Fruit fly (Drosophila melanogaster) whole organism, embryonic: ENCODE measurements around the gene CG11655.
A peak's percentile ranks its signal among the peaks of the same experiment; 100 is the strongest.

Experiments
- Abd-B ChIP-seq: fragments of 200-800 bp; sonication (Bioruptor generic); optimal IDR thresholded peaks from 2 replicates; lab custom pipeline; 2018; ENCODE audit warnings: missing biosample characterization, mild to moderate bottlenecking, missing genetic modification characterization, moderate library complexity
- Asciz ChIP-seq: fragments of 200-800 bp; sonication (Bioruptor generic); optimal IDR thresholded peaks from 2 replicates; lab custom pipeline; 2017; ENCODE audit warnings: missing biosample characterization, mild to moderate bottlenecking, missing genetic modification characterization, missing genetic modification reagents
- CG10431 ChIP-seq: fragments of 200-800 bp; sonication (Bioruptor generic); optimal IDR thresholded peaks from 3 replicates; lab custom pipeline; 2018; ENCODE audit warnings: missing biosample characterization, mild to moderate bottlenecking, missing genetic modification characterization
- CG11456 ChIP-seq: fragments of 200-800 bp; sonication (Bioruptor generic); IDR thresholded peaks from 3 replicates; pipeline ENCODE4 v1.3.6; 2022; ENCODE audit warnings: missing biosample characterization, missing genetic modification characterization
- CG11504 ChIP-seq: fragments of 200-800 bp; sonication (Bioruptor generic); optimal IDR thresholded peaks from 3 replicates; lab custom pipeline; 2019; ENCODE audit warnings: missing biosample characterization, mild to moderate bottlenecking, missing genetic modification characterization, moderate library complexity
- CG1602 ChIP-seq: fragments of 200-800 bp; sonication (Bioruptor generic); optimal IDR thresholded peaks from 3 replicates; lab custom pipeline; 2016; ENCODE audit warnings: missing biosample characterization, missing genetic modification characterization
- CG1832 ChIP-seq: fragments of 200-800 bp; sonication (Bioruptor generic); optimal IDR thresholded peaks from 2 replicates; lab custom pipeline; 2017; ENCODE audit warnings: missing biosample characterization, mild to moderate bottlenecking, missing genetic modification characterization, inconsistent platforms
- CG18599 ChIP-seq: fragments of 200-800 bp; sonication (Bioruptor generic); optimal IDR thresholded peaks from 3 replicates; lab custom pipeline; 2017; ENCODE audit warnings: missing biosample characterization, missing genetic modification characterization, mild to moderate bottlenecking, moderate library complexity, missing genetic modification reagents
- CG2678 ChIP-seq: fragments of 200-800 bp; sonication (Bioruptor generic); optimal IDR thresholded peaks from 3 replicates; lab custom pipeline; 2019; ENCODE audit warnings: missing biosample characterization, mild to moderate bottlenecking, missing genetic modification characterization, moderate library complexity
- CG30403 ChIP-seq: fragments of 200-800 bp; sonication (Bioruptor generic); optimal IDR thresholded peaks from 3 replicates; lab custom pipeline; 2016; ENCODE audit warnings: missing biosample characterization, missing genetic modification characterization
- CG31365 ChIP-seq: fragments of 200-800 bp; sonication (Bioruptor generic); optimal IDR thresholded peaks from 2 replicates; lab custom pipeline; 2018; ENCODE audit warnings: missing biosample characterization, mild to moderate bottlenecking, missing genetic modification characterization
- CG3847 ChIP-seq: fragments of 200-800 bp; sonication (Bioruptor generic); IDR thresholded peaks from 2 replicates; pipeline ENCODE4 v1.3.6; 2022; ENCODE audit warnings: missing biosample characterization, missing genetic modification characterization
- CG4820 ChIP-seq: fragments of 200-800 bp; sonication (Bioruptor generic); optimal IDR thresholded peaks from 3 replicates; lab custom pipeline; 2016; ENCODE audit warnings: missing biosample characterization, missing genetic modification characterization
- CG5245 ChIP-seq: fragments of 200-800 bp; sonication (Bioruptor generic); optimal IDR thresholded peaks from 3 replicates; lab custom pipeline; 2016; ENCODE audit warnings: missing biosample characterization, missing genetic modification characterization
- CG6175 ChIP-seq: fragments of 200-800 bp; sonication (Bioruptor generic); IDR thresholded peaks from 3 replicates; pipeline ENCODE4 v1.3.6; 2022; ENCODE audit warnings: missing biosample characterization, missing genetic modification characterization
- CG6791 ChIP-seq: fragments of 200-800 bp; sonication (Bioruptor generic); IDR thresholded peaks from 3 replicates; pipeline ENCODE4 v1.3.6; 2022; ENCODE audit warnings: missing biosample characterization, missing genetic modification characterization; ENCODE audit not compliant: partially characterized antibody
- CG6854 ChIP-seq: fragments of 200-800 bp; sonication (Bioruptor generic); optimal IDR thresholded peaks from 3 replicates; lab custom pipeline; 2017; ENCODE audit warnings: missing biosample characterization, mild to moderate bottlenecking, missing genetic modification characterization
- CG7839 ChIP-seq: fragments of 200-800 bp; sonication (Bioruptor generic); optimal IDR thresholded peaks from 3 replicates; lab custom pipeline; 2018; ENCODE audit warnings: missing biosample characterization, mild to moderate bottlenecking, missing genetic modification characterization, moderate library complexity
- CG7928 ChIP-seq: fragments of 200-800 bp; sonication (Bioruptor generic); optimal IDR thresholded peaks from 2 replicates; lab custom pipeline; 2017; ENCODE audit warnings: missing biosample characterization, mild to moderate bottlenecking, missing genetic modification characterization
- CG7987 ChIP-seq: fragments of 200-800 bp; sonication (Bioruptor generic); optimal IDR thresholded peaks from 2 replicates; lab custom pipeline; 2018; ENCODE audit warnings: missing biosample characterization, mild to moderate bottlenecking, missing genetic modification characterization, moderate library complexity
- CG8290 ChIP-seq, 3 experiments: fragments of 200-800 bp; sonication (Bioruptor generic); optimal IDR thresholded peaks; 2 replicates each; lab custom pipeline; 2016 to 2019; ENCODE audit warnings: missing biosample characterization in 3 of 3, missing genetic modification characterization in 3 of 3, mild to moderate bottlenecking in 2 of 3, moderate library complexity in 1 of 3
- CG8478 ChIP-seq: fragments of >200 bp; optimal IDR thresholded peaks from 2 replicates; lab custom pipeline; 2018
- CkIIα-i1 ChIP-seq: fragments of 200-800 bp; sonication (Bioruptor generic); IDR thresholded peaks from 2 replicates; pipeline ENCODE4 v1.3.6; 2022; ENCODE audit warnings: missing biosample characterization, missing genetic modification characterization
- Dip2 ChIP-seq: fragments of 200-800 bp; sonication (Bioruptor generic); IDR thresholded peaks from 2 replicates; pipeline ENCODE4 v1.3.6; 2022; ENCODE audit warnings: missing biosample characterization, missing genetic modification characterization
- Ets65A ChIP-seq: fragments of 200-800 bp; sonication (Bioruptor generic); peaks from one replicate; lab custom pipeline; 2016; ENCODE audit warnings: missing biosample characterization, missing genetic modification characterization
- Gug ChIP-seq: fragments of 200-800 bp; sonication (Bioruptor generic); IDR thresholded peaks from 4 replicates; pipeline ENCODE4 v1.3.6; 2022; ENCODE audit warnings: missing biosample characterization, missing genetic modification characterization
- H2.0 ChIP-seq: fragments of 200-800 bp; sonication (Bioruptor generic); IDR thresholded peaks from 2 replicates; pipeline ENCODE4 v1.3.6; 2022; ENCODE audit warnings: missing biosample characterization, missing genetic modification characterization
- HLH3B ChIP-seq: fragments of 200-800 bp; sonication (Bioruptor generic); IDR thresholded peaks from 2 replicates; pipeline ENCODE4 v1.3.6; 2022; ENCODE audit warnings: missing biosample characterization, missing genetic modification characterization
- Hey ChIP-seq: fragments of 200-800 bp; sonication (Bioruptor generic); optimal IDR thresholded peaks from 3 replicates; lab custom pipeline; 2018; ENCODE audit warnings: missing biosample characterization, mild to moderate bottlenecking, missing genetic modification characterization
- Med ChIP-seq: fragments of 200-800 bp; sonication (Bioruptor generic); peaks from one replicate; lab custom pipeline; 2016; ENCODE audit warnings: missing biosample characterization, missing genetic modification characterization, mild to moderate bottlenecking, inconsistent platforms, moderate library complexity
- Poxn ChIP-seq: fragments of 200-800 bp; sonication (Bioruptor generic); IDR thresholded peaks from 2 replicates; pipeline ENCODE4 v1.3.6; 2022; ENCODE audit warnings: missing biosample characterization, missing genetic modification characterization
- Ptx1 ChIP-seq: fragments of 200-800 bp; sonication (Bioruptor generic); IDR thresholded peaks from 2 replicates; pipeline ENCODE4 v1.3.6; 2022; ENCODE audit warnings: missing biosample characterization, missing genetic modification characterization
- Spps ChIP-seq: fragments of 200-800 bp; sonication (Bioruptor generic); optimal IDR thresholded peaks from 2 replicates; lab custom pipeline; 2018; ENCODE audit warnings: missing biosample characterization, mild to moderate bottlenecking, missing genetic modification characterization
- bowl ChIP-seq: fragments of 200-800 bp; sonication (Bioruptor generic); IDR thresholded peaks from 2 replicates; pipeline ENCODE4 v1.3.6; 2022; ENCODE audit warnings: missing biosample characterization, missing genetic modification characterization
- chif ChIP-seq, 2 experiments: fragments of 200-800 bp; sonication (Bioruptor generic); optimal IDR thresholded peaks; 3 replicates each; lab custom pipeline; 2016; ENCODE audit warnings: missing biosample characterization in 2 of 2, missing genetic modification characterization in 2 of 2
- dimm ChIP-seq: fragments of 200-800 bp; sonication (Bioruptor generic); IDR thresholded peaks from 2 replicates; pipeline ENCODE4 v1.3.6; 2022; ENCODE audit warnings: missing biosample characterization, missing genetic modification characterization
- disco-r ChIP-seq: fragments of 200-800 bp; sonication (Bioruptor generic); optimal IDR thresholded peaks from 2 replicates; lab custom pipeline; 2016; ENCODE audit warnings: missing biosample characterization, missing genetic modification characterization
- gem ChIP-seq: fragments of 200-800 bp; sonication (Bioruptor generic); optimal IDR thresholded peaks from 2 replicates; lab custom pipeline; 2019; ENCODE audit warnings: missing biosample characterization, mild to moderate bottlenecking, missing genetic modification characterization, moderate library complexity
- grau ChIP-seq: fragments of 200-800 bp; optimal IDR thresholded peaks from 3 replicates; lab custom pipeline; 2019; ENCODE audit warnings: missing biosample characterization, mild to moderate bottlenecking, missing genetic modification characterization, moderate library complexity
- ind ChIP-seq: fragments of 200-800 bp; sonication (Bioruptor generic); optimal IDR thresholded peaks from 3 replicates; lab custom pipeline; 2016; ENCODE audit warnings: missing biosample characterization, missing genetic modification characterization
- jing ChIP-seq: fragments of 200-800 bp; sonication (Bioruptor generic); optimal IDR thresholded peaks from 2 replicates; lab custom pipeline; 2018; ENCODE audit warnings: missing biosample characterization, mild to moderate bottlenecking, missing genetic modification characterization
- lmd ChIP-seq: fragments of 200-800 bp; sonication (Bioruptor generic); IDR thresholded peaks from 2 replicates; pipeline ENCODE4 v1.3.6; 2022; ENCODE audit warnings: missing biosample characterization, missing genetic modification characterization
- lov ChIP-seq, 2 experiments: fragments of 200-800 bp in 1 of 2; fragments of >200 bp in 1 of 2; sonication (Bioruptor generic) in 1 of 2; IDR thresholded peaks in 1 of 2; optimal IDR thresholded peaks in 1 of 2; 2 replicates in 1 of 2; 3 replicates in 1 of 2; pipeline versions ENCODE4 v1.3.6 to Lab custom; 2017 to 2022; ENCODE audit warnings: missing biosample characterization in 1 of 2, missing genetic modification characterization in 1 of 2
- p53 ChIP-seq: fragments of 200-800 bp; sonication (Bioruptor generic); optimal IDR thresholded peaks from 2 replicates; lab custom pipeline; 2016; ENCODE audit warnings: missing biosample characterization, missing genetic modification characterization
- row ChIP-seq: fragments of 200-800 bp; sonication (Bioruptor generic); IDR thresholded peaks from 3 replicates; pipeline ENCODE4 v1.3.6; 2022; ENCODE audit warnings: missing biosample characterization, missing genetic modification characterization
- slbo ChIP-seq: fragments of 200-800 bp; sonication (Bioruptor generic); IDR thresholded peaks from 2 replicates; pipeline ENCODE4 v1.3.6; 2022; ENCODE audit warnings: missing biosample characterization, missing genetic modification characterization
- trem ChIP-seq: fragments of 200-800 bp; optimal IDR thresholded peaks from 3 replicates; lab custom pipeline; 2019; ENCODE audit warnings: missing biosample characterization, mild to moderate bottlenecking, missing genetic modification characterization, moderate library complexity
- trh ChIP-seq: fragments of 200-800 bp; sonication (Bioruptor generic); optimal IDR thresholded peaks from 2 replicates; lab custom pipeline; 2016; ENCODE audit warnings: missing biosample characterization, missing genetic modification characterization
- z ChIP-seq: fragments of 200-800 bp; sonication (Bioruptor generic); IDR thresholded peaks from 3 replicates; pipeline ENCODE4 v1.3.6; 2022; ENCODE audit warnings: missing biosample characterization, missing genetic modification characterization

CG11655 gene

dm6 chrX:15453121-15453520, at the start of gene CG11655 (continued):
- TF ChIP-seq lov (optimal IDR thresholded peaks at IDR 0.05; lab: Kevin White, UChicago) (no peak), lov (GFP tag; IDR thresholded peaks at IDR 0.05; lab: Robert Waterston, UW) (no peak), Hey (no peak), dimm (no peak), Poxn (GFP tag; lab: Robert Waterston, UW) (no peak), Dip2 (no peak), CG2678 (no peak), CG10431 (GFP tag; lab: Kevin White, UChicago) (no peak), Asciz (GFP tag; lab: Kevin White, UChicago) (no peak), grau (tag; lab: Kevin White, UChicago) (peak; percentile 29), CkIIα-i1 (GFP tag; lab: Robert Waterston, UW) (no peak), CG6854 (GFP tag; lab: Kevin White, UChicago) (no peak), CG4820 (GFP tag; lab: Kevin White, UChicago) (no peak), CG6175 (GFP tag; lab: Robert Waterston, UW) (no peak), trh (GFP tag; lab: Kevin White, UChicago) (no peak), CG11456 (GFP tag; lab: Robert Waterston, UW) (no peak), CG1832 (GFP tag; lab: Kevin White, UChicago) (peak; percentile 82), jing (GFP tag; lab: Kevin White, UChicago) (no peak), slbo (GFP tag; lab: Robert Waterston, UW) (peak; percentile 64), CG30403 (peak; percentile 27), p53 (GFP tag; lab: Kevin White, UChicago) (no peak), CG7987 (GFP tag; lab: Kevin White, UChicago) (no peak), trem (tag; lab: Kevin White, UChicago) (peak; percentile 16), CG31365 (tag; lab: Kevin White, UChicago) (no peak)

- TF ChIP-seq CG18599 (GFP tag; lab: Kevin White, UChicago) (peak; percentile 23), CG5245 (GFP tag; lab: Kevin White, UChicago) (no peak), lmd (0 out of 2 replicates have a peak, but pooled peaks have one; percentile 12), CG2678 (peak; percentile 3), Spps (no peak), Ets65A (GFP tag; lab: Kevin White, UChicago) (peak; percentile 88), lov (optimal IDR thresholded peaks at IDR 0.05; lab: Kevin White, UChicago) (no peak), lov (GFP tag; IDR thresholded peaks at IDR 0.05; lab: Robert Waterston, UW) (no peak), CG6791 (no peak), H2.0 (no peak), gem (tag; lab: Kevin White, UChicago) (peak; percentile 16), Gug (GFP tag; lab: Robert Waterston, UW) (0 out of 4 replicates have a peak, but pooled peaks have one; percentile 20), bowl (GFP tag; lab: Robert Waterston, UW) (no peak), CG8478 (lab: Kevin White, UChicago) (no peak), z (GFP tag; lab: Robert Waterston, UW) (peak; percentile 86), CG7928 (GFP tag; lab: Kevin White, UChicago) (no peak), disco-r (GFP tag; lab: Kevin White, UChicago) (no peak), grau (tag; lab: Kevin White, UChicago) (peak; percentile 71), chif (GFP tag; optimal IDR thresholded peaks at IDR 0.05; lab: Kevin White, UChicago) (no peak), HLH3B (GFP tag; lab: Robert Waterston, UW) (0 out of 2 replicates have a peak, but pooled peaks have one; percentile 12), row (GFP tag; lab: Robert Waterston, UW) (peak; percentile 63), CG8290 (GFP tag; optimal IDR thresholded peaks at IDR 0.05; lab: Kevin White, UChicago) (no peak), CG8290 (tag; optimal IDR thresholded peaks at IDR 0.05; lab: Kevin White, UChicago) (peak in 1 of 2 experiments; percentile 29), CG11504 (tag; lab: Kevin White, UChicago) (peak; percentile 8), CG3847 (GFP tag; lab: Robert Waterston, UW) (0 out of 2 replicates have a peak, but pooled peaks have one; percentile 10), Abd-B (GFP tag; lab: Kevin White, UChicago) (no peak), CG7839 (tag; lab: Kevin White, UChicago) (peak; percentile 16), Ptx1 (GFP tag; lab: Robert Waterston, UW) (peak; percentile 22; the same call in 1 of the 2 replicates), ind (GFP tag; lab: Kevin White, UChicago) (peak; percentile 8), Med (peak; percentile 68), CG1602 (GFP tag; lab: Kevin White, UChicago) (no peak)
These were observed 46.5 kb upstream of the CG11655 start for dm6 chrX:15406811-15407210.
